Worm (Caenorhabditis elegans): ENCODE measurements around the gene txt-13.

ce11 chrII:10618157-10618556 lies 47.8 kb downstream of the txt-13 start, which contains the start of gene C14A4.13:
- TF ChIP-seq ceh-63 (GFP tag; optimal IDR thresholded peaks at IDR 0.05) = no peak
- TF ChIP-seq snu-23 (GFP tag; optimal IDR thresholded peaks at IDR 0.05) = no peak
- no peak for TF ChIP-seq ceh-82 (tag; optimal IDR thresholded peaks at IDR 0.05)
